Fruit fly (Drosophila melanogaster) whole organism, embryonic: ENCODE data around the gene CG15144.

ENCODE experiments used
- ATbp ChIP-seq: fragments of 200-800 bp; sonication (Bioruptor generic); optimal IDR thresholded peaks from 2 replicates; lab custom pipeline; 2017; ENCODE audit warnings: missing biosample characterization, mild to moderate bottlenecking, missing genetic modification characterization, missing genetic modification reagents
- Atf3 ChIP-seq: fragments of 200-800 bp; sonication (Bioruptor generic); optimal IDR thresholded peaks from 3 replicates; lab custom pipeline; 2016; ENCODE audit warnings: missing biosample characterization, missing genetic modification characterization
- CG10267 ChIP-seq: fragments of 200-800 bp; sonication (Bioruptor generic); optimal IDR thresholded peaks from 2 replicates; lab custom pipeline; 2018; ENCODE audit warnings: missing biosample characterization, mild to moderate bottlenecking, missing genetic modification characterization, moderate library complexity
- CG10431 ChIP-seq: fragments of 200-800 bp; sonication (Bioruptor generic); optimal IDR thresholded peaks from 3 replicates; lab custom pipeline; 2018; ENCODE audit warnings: missing biosample characterization, mild to moderate bottlenecking, missing genetic modification characterization
- CG14441 ChIP-seq: fragments of 200-800 bp; sonication (Bioruptor generic); IDR thresholded peaks from 2 replicates; pipeline ENCODE4 v1.3.6; 2022; ENCODE audit warnings: missing biosample characterization, missing genetic modification characterization
- CG15269 ChIP-seq: fragments of 200-800 bp; sonication (Bioruptor generic); optimal IDR thresholded peaks from 2 replicates; lab custom pipeline; 2018; ENCODE audit warnings: missing biosample characterization, mild to moderate bottlenecking, missing genetic modification characterization, moderate library complexity
- CG15479 ChIP-seq: fragments of 200-800 bp; sonication (Bioruptor generic); optimal IDR thresholded peaks from 3 replicates; lab custom pipeline; 2019; ENCODE audit warnings: missing biosample characterization, mild to moderate bottlenecking, missing genetic modification characterization, moderate library complexity
- CG17186 ChIP-seq: fragments of 200-800 bp; sonication (Bioruptor generic); optimal IDR thresholded peaks from 3 replicates; lab custom pipeline; 2017; ENCODE audit warnings: missing biosample characterization, missing genetic modification reagents, missing genetic modification characterization
- CG17612 ChIP-seq: fragments of 200-800 bp; sonication (Bioruptor generic); IDR thresholded peaks from 2 replicates; pipeline ENCODE4 v1.3.6; 2022; ENCODE audit warnings: missing biosample characterization, missing genetic modification characterization
- CG18619 ChIP-seq: fragments of 200-800 bp; sonication (Bioruptor generic); optimal IDR thresholded peaks from 3 replicates; lab custom pipeline; 2017; ENCODE audit warnings: missing biosample characterization, mild to moderate bottlenecking, missing genetic modification characterization
- CG2199 ChIP-seq: fragments of 200-800 bp; sonication (Bioruptor generic); IDR thresholded peaks from 3 replicates; pipeline ENCODE4 v1.3.6; 2022; ENCODE audit warnings: missing biosample characterization, missing genetic modification characterization
- CG30020 ChIP-seq: fragments of 200-800 bp; optimal IDR thresholded peaks from 2 replicates; lab custom pipeline; 2019; ENCODE audit warnings: missing biosample characterization, mild to moderate bottlenecking, missing genetic modification characterization, moderate library complexity
- CG32532 ChIP-seq: fragments of 200-800 bp; sonication (Bioruptor generic); IDR thresholded peaks from 2 replicates; pipeline ENCODE4 v1.3.6; 2022; ENCODE audit warnings: missing biosample characterization, missing genetic modification characterization
- CG3995 ChIP-seq: fragments of 200-800 bp; sonication (Bioruptor generic); optimal IDR thresholded peaks from 3 replicates; lab custom pipeline; 2016; ENCODE audit warnings: missing biosample characterization, missing genetic modification characterization
- CG43689 ChIP-seq: fragments of 200-800 bp; sonication (Bioruptor generic); IDR thresholded peaks from 2 replicates; pipeline ENCODE4 v1.3.6; 2022; ENCODE audit warnings: missing biosample characterization, missing genetic modification characterization
- CG7357 ChIP-seq: fragments of 200-800 bp; sonication (Bioruptor generic); IDR thresholded peaks from 3 replicates; pipeline ENCODE4 v1.3.6; 2022; ENCODE audit warnings: missing biosample characterization, missing genetic modification characterization
- CG7987 ChIP-seq: fragments of 200-800 bp; sonication (Bioruptor generic); optimal IDR thresholded peaks from 2 replicates; lab custom pipeline; 2018; ENCODE audit warnings: missing biosample characterization, mild to moderate bottlenecking, missing genetic modification characterization, moderate library complexity
- CG8281 ChIP-seq: fragments of 200-800 bp; sonication (Bioruptor generic); optimal IDR thresholded peaks from 2 replicates; lab custom pipeline; 2018; ENCODE audit warnings: missing biosample characterization, mild to moderate bottlenecking, missing genetic modification characterization, moderate library complexity
- CG8290 ChIP-seq, 3 experiments: fragments of 200-800 bp; sonication (Bioruptor generic); optimal IDR thresholded peaks; 2 replicates each; lab custom pipeline; 2016 to 2019; ENCODE audit warnings: missing biosample characterization in 3 of 3, missing genetic modification characterization in 3 of 3, mild to moderate bottlenecking in 2 of 3, moderate library complexity in 1 of 3
- CG8388 ChIP-seq: fragments of 200-800 bp; sonication (Bioruptor generic); optimal IDR thresholded peaks from 2 replicates; lab custom pipeline; 2019; ENCODE audit warnings: missing biosample characterization, mild to moderate bottlenecking, missing genetic modification characterization, moderate library complexity
- CG8765 ChIP-seq: fragments of 200-800 bp; sonication (Bioruptor generic); IDR thresholded peaks from 2 replicates; pipeline ENCODE4 v1.3.6; 2022; ENCODE audit warnings: missing biosample characterization, missing genetic modification characterization
- CG9609 ChIP-seq: fragments of 200-800 bp; sonication (Bioruptor generic); optimal IDR thresholded peaks from 3 replicates; lab custom pipeline; 2016; ENCODE audit warnings: missing biosample characterization, missing genetic modification characterization
- Dip2 ChIP-seq: fragments of 200-800 bp; sonication (Bioruptor generic); IDR thresholded peaks from 2 replicates; pipeline ENCODE4 v1.3.6; 2022; ENCODE audit warnings: missing biosample characterization, missing genetic modification characterization
- MBD-R2 ChIP-seq: fragments of 200-800 bp; sonication (Bioruptor generic); IDR thresholded peaks from 2 replicates; pipeline ENCODE4 v1.3.6; 2022; ENCODE audit warnings: missing biosample characterization, missing genetic modification characterization
- NC2α ChIP-seq: fragments of 200-800 bp; sonication (Bioruptor generic); optimal IDR thresholded peaks from 2 replicates; lab custom pipeline; 2016; ENCODE audit warnings: missing biosample characterization, missing genetic modification characterization
- Nf-YB ChIP-seq: fragments of 200-800 bp; sonication (Bioruptor generic); optimal IDR thresholded peaks from 3 replicates; lab custom pipeline; 2019; ENCODE audit warnings: missing biosample characterization, mild to moderate bottlenecking, missing genetic modification characterization, moderate library complexity
- NfI ChIP-seq: fragments of 200-800 bp; sonication (Bioruptor generic); optimal IDR thresholded peaks from 3 replicates; lab custom pipeline; 2018; ENCODE audit warnings: missing biosample characterization, mild to moderate bottlenecking, missing genetic modification characterization, moderate library complexity
- Rfx ChIP-seq: fragments of 200-800 bp; sonication (Bioruptor generic); IDR thresholded peaks from 2 replicates; pipeline ENCODE4 v1.3.6; 2022; ENCODE audit warnings: missing biosample characterization, missing genetic modification characterization
- Sry-β ChIP-seq: fragments of 200-800 bp; sonication (Bioruptor generic); optimal IDR thresholded peaks from 2 replicates; lab custom pipeline; 2018; ENCODE audit warnings: missing biosample characterization, mild to moderate bottlenecking, missing genetic modification characterization, moderate library complexity
- amos ChIP-seq: fragments of 200-800 bp; sonication (Bioruptor generic); IDR thresholded peaks from 2 replicates; pipeline ENCODE4 v1.3.6; 2022; ENCODE audit warnings: missing biosample characterization, missing genetic modification characterization; ENCODE audit not compliant: partially characterized antibody
- cato ChIP-seq: fragments of 200-800 bp; sonication (Bioruptor generic); optimal IDR thresholded peaks from 2 replicates; lab custom pipeline; 2016; ENCODE audit warnings: missing biosample characterization, missing genetic modification characterization, borderline replicate concordance
- dati ChIP-seq: fragments of 200-800 bp; sonication (Bioruptor generic); IDR thresholded peaks from 2 replicates; pipeline ENCODE4 v1.3.6; 2022; ENCODE audit warnings: missing biosample characterization, missing genetic modification characterization
- dimm ChIP-seq: fragments of 200-800 bp; sonication (Bioruptor generic); IDR thresholded peaks from 2 replicates; pipeline ENCODE4 v1.3.6; 2022; ENCODE audit warnings: missing biosample characterization, missing genetic modification characterization
- disco-r ChIP-seq: fragments of 200-800 bp; sonication (Bioruptor generic); optimal IDR thresholded peaks from 2 replicates; lab custom pipeline; 2016; ENCODE audit warnings: missing biosample characterization, missing genetic modification characterization
- dm ChIP-seq: fragments of 200-800 bp; sonication (Bioruptor generic); optimal IDR thresholded peaks from 3 replicates; lab custom pipeline; 2016; ENCODE audit warnings: missing biosample characterization, missing genetic modification characterization
- eve ChIP-seq, 2 experiments: fragments of >200 bp; optimal IDR thresholded peaks; 2 replicates each; lab custom pipeline; 2017; ENCODE audit warnings: missing biosample characterization in 2 of 2, missing genetic modification characterization in 2 of 2
- exex ChIP-seq: fragments of 200-800 bp; sonication (Bioruptor generic); optimal IDR thresholded peaks from 4 replicates; lab custom pipeline; 2018; ENCODE audit warnings: missing biosample characterization, mild to moderate bottlenecking, missing genetic modification characterization, moderate library complexity
- ftz-f1 ChIP-seq: fragments of 200-800 bp; sonication (Bioruptor generic); optimal IDR thresholded peaks from 2 replicates; lab custom pipeline; 2016; ENCODE audit warnings: missing biosample characterization, missing genetic modification characterization
- gcm ChIP-seq: fragments of 200-800 bp; sonication (Bioruptor generic); optimal IDR thresholded peaks from 2 replicates; lab custom pipeline; 2019; ENCODE audit warnings: missing biosample characterization, mild to moderate bottlenecking, missing genetic modification characterization, moderate library complexity
- inv ChIP-seq: fragments of 200-800 bp; sonication (Bioruptor generic); IDR thresholded peaks from 2 replicates; pipeline ENCODE4 v1.3.6; 2022; ENCODE audit warnings: missing biosample characterization, missing genetic modification characterization; ENCODE audit not compliant: partially characterized antibody
- nmo ChIP-seq: fragments of 200-800 bp; sonication (Bioruptor generic); optimal IDR thresholded peaks from 2 replicates; lab custom pipeline; 2018; ENCODE audit warnings: missing biosample characterization, mild to moderate bottlenecking, missing genetic modification characterization, moderate library complexity
- onecut ChIP-seq: fragments of 200-800 bp; sonication (Bioruptor generic); IDR thresholded peaks from 2 replicates; pipeline ENCODE4 v1.3.6; 2022; ENCODE audit warnings: missing biosample characterization, missing genetic modification characterization
- pita ChIP-seq: fragments of 200-800 bp; sonication (Bioruptor generic); optimal IDR thresholded peaks from 2 replicates; lab custom pipeline; 2017; ENCODE audit warnings: missing biosample characterization, mild to moderate bottlenecking, missing genetic modification characterization
- pum ChIP-seq: fragments of 200-800 bp; sonication (Bioruptor generic); optimal IDR thresholded peaks from 2 replicates; lab custom pipeline; 2016; ENCODE audit warnings: missing biosample characterization, missing genetic modification characterization
- slbo ChIP-seq: fragments of 200-800 bp; sonication (Bioruptor generic); IDR thresholded peaks from 2 replicates; pipeline ENCODE4 v1.3.6; 2022; ENCODE audit warnings: missing biosample characterization, missing genetic modification characterization
- sug ChIP-seq: fragments of 200-800 bp; optimal IDR thresholded peaks from 2 replicates; lab custom pipeline; 2019; ENCODE audit warnings: missing biosample characterization, mild to moderate bottlenecking, missing genetic modification characterization, moderate library complexity
- tna ChIP-seq: fragments of 200-800 bp; sonication (Bioruptor generic); IDR thresholded peaks from 2 replicates; pipeline ENCODE4 v1.3.6; 2022; ENCODE audit warnings: missing biosample characterization, missing genetic modification characterization; ENCODE audit not compliant: partially characterized antibody
- unpg ChIP-seq: fragments of 200-800 bp; sonication (Bioruptor generic); optimal IDR thresholded peaks from 3 replicates; lab custom pipeline; 2018; ENCODE audit warnings: missing biosample characterization, mild to moderate bottlenecking, missing genetic modification characterization, moderate library complexity
- usp ChIP-seq: fragments of >200 bp; optimal IDR thresholded peaks from 2 replicates; lab custom pipeline; 2017; ENCODE audit warnings: missing biosample characterization, missing genetic modification characterization
- vfl ChIP-seq: fragments of 200-800 bp; sonication (Bioruptor generic); optimal IDR thresholded peaks from 2 replicates; lab custom pipeline; 2016; ENCODE audit warnings: missing biosample characterization, missing genetic modification characterization
- zen2 ChIP-seq: fragments of 200-800 bp; sonication (Bioruptor generic); IDR thresholded peaks from 3 replicates; pipeline ENCODE4 v1.3.6; 2022; ENCODE audit warnings: missing biosample characterization, missing genetic modification characterization; ENCODE audit not compliant: partially characterized antibody

Gene CG15144

DNA sequence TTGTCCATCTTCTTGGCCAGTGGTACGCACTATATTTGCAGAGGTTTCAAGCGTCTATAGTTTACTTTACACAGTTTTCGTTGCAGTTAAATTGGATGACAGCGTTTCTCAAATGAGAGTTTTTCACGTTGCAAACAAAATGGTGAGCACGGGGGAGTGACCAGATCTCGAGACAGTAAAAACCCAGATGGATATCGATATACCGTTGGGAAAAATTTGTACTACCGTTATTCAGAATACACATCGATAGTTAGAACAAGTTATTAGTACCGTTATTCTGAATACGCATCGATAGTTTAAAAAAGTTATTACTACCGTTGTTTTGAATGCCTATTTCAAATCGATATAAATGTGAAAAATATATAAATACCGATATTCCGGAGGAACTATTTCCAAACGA lies 51.2 kb downstream of the CG15144 start, which contains the start of gene cass (continued):
- TF ChIP-seq amos (GFP tag; lab: Robert Waterston, UW) (peak; percentile 95), CG7357 (no peak), CG15269 (tag; lab: Kevin White, UChicago) (peak; percentile 23), dimm (GFP tag; lab: Robert Waterston, UW) (no peak), CG30020 (tag; lab: Kevin White, UChicago) (peak; percentile 59), ftz-f1 (GFP tag; lab: Kevin White, UChicago) (no peak), MBD-R2 (GFP tag; lab: Robert Waterston, UW) (peak; percentile 72), usp (GFP tag; lab: Kevin White, UChicago) (no peak), cato (no peak), CG32532 (no peak), Rfx (GFP tag; lab: Robert Waterston, UW) (no peak), CG8765 (GFP tag; lab: Robert Waterston, UW) (no peak), vfl (GFP tag; lab: Kevin White, UChicago) (no peak), CG3995 (peak; percentile 88), NC2α (GFP tag; lab: Kevin White, UChicago) (no peak), CG8281 (tag; lab: Kevin White, UChicago) (no peak), Nf-YB (no peak), pita (GFP tag; lab: Kevin White, UChicago) (no peak), sug (tag; lab: Kevin White, UChicago) (no peak), inv (peak; percentile 85), CG17612 (GFP tag; lab: Robert Waterston, UW) (no peak), zen2 (GFP tag; lab: Robert Waterston, UW) (peak; percentile 84), Sry-β (no peak), onecut (GFP tag; lab: Robert Waterston, UW) (no peak), Atf3 (no peak), Dip2 (GFP tag; lab: Robert Waterston, UW) (no peak), pum (GFP tag; lab: Kevin White, UChicago) (no peak), disco-r (GFP tag; lab: Kevin White, UChicago) (no peak), unpg (GFP tag; lab: Kevin White, UChicago) (peak; percentile 23), tna (peak; percentile 81), gcm (GFP tag; lab: Kevin White, UChicago) (no peak), eve (GFP tag; optimal IDR thresholded peaks at IDR 0.05; lab: Kevin White, UChicago) (no peak), CG18619 (GFP tag; lab: Kevin White, UChicago) (no peak), CG8290 (GFP tag; optimal IDR thresholded peaks at IDR 0.05; lab: Kevin White, UChicago) (peak; percentile 39), CG8290 (tag; optimal IDR thresholded peaks at IDR 0.05; lab: Kevin White, UChicago) (peak in 1 of 2 experiments; percentile 70), CG8388 (GFP tag; lab: Kevin White, UChicago) (no peak), CG10267 (peak; percentile 62), nmo (GFP tag; lab: Kevin White, UChicago) (peak; percentile 59), CG10431 (GFP tag; lab: Kevin White, UChicago) (no peak), CG15479 (GFP tag; lab: Kevin White, UChicago) (no peak), CG14441 (GFP tag; lab: Robert Waterston, UW) (no peak), CG9609 (no peak), dm (GFP tag; lab: Kevin White, UChicago) (peak; percentile 46), dati (no peak), CG43689 (GFP tag; lab: Robert Waterston, UW) (no peak), NfI (GFP tag; lab: Kevin White, UChicago) (no peak), CG17186 (peak; percentile 17), CG2199 (GFP tag; lab: Robert Waterston, UW) (peak; percentile 29; the same call in 1 of the 3 replicates), CG7987 (no peak), slbo (no peak), ATbp (no peak), exex (tag; lab: Kevin White, UChicago) (no peak)
